Worm (Caenorhabditis elegans) whole organism, L1 larva: ENCODE data around the gene ZC239.22.
A peak's percentile ranks its signal among the peaks of the same experiment; 100 is the strongest.

ENCODE experiments used
- F16B12.6 ChIP-seq: fragments of 150-350 bp; optimal IDR thresholded peaks from 2 replicates; lab custom pipeline; 2014; ENCODE audit warnings: missing biosample characterization, missing genetic modification characterization
- Y116A8C.19 ChIP-seq: sonication (generic microtip); optimal IDR thresholded peaks from 2 replicates; lab custom pipeline; 2016; ENCODE audit warnings: missing compliant biosample characterization, missing genetic modification characterization, borderline replicate concordance
- aha-1 ChIP-seq: fragments of 150-350 bp; optimal IDR thresholded peaks from 2 replicates; lab custom pipeline; 2014; ENCODE audit warnings: missing biosample characterization, missing genetic modification characterization
- alr-1 ChIP-seq: fragments of 200-800 bp; sonication (Bioruptor generic); optimal IDR thresholded peaks from 2 replicates; lab custom pipeline; 2018; ENCODE audit warnings: borderline replicate concordance, mild to moderate bottlenecking, missing genetic modification characterization, missing compliant biosample characterization
- aly-2 ChIP-seq: fragments of 150-350 bp; optimal IDR thresholded peaks from 2 replicates; lab custom pipeline; 2014; ENCODE audit warnings: missing biosample characterization, missing genetic modification characterization
- ama-1 ChIP-seq: fragments of 150-350 bp; optimal IDR thresholded peaks from 2 replicates; lab custom pipeline; 2014
- blmp-1 ChIP-seq: fragments of 150-350 bp; optimal IDR thresholded peaks from 2 replicates; lab custom pipeline; 2014; ENCODE audit warnings: missing biosample characterization, missing genetic modification characterization
- ceh-63 ChIP-seq: fragments of 200-800 bp; sonication (Bioruptor generic); optimal IDR thresholded peaks from 2 replicates; lab custom pipeline; 2018; ENCODE audit warnings: mild to moderate bottlenecking, missing genetic modification characterization, missing compliant biosample characterization
- ceh-8 ChIP-seq: fragments of 200-800 bp; sonication (Bioruptor generic); optimal IDR thresholded peaks from 2 replicates; lab custom pipeline; 2018; ENCODE audit warnings: mild to moderate bottlenecking, missing genetic modification characterization, moderate library complexity, missing compliant biosample characterization
- ceh-88 ChIP-seq: fragments of 200-800 bp; sonication (Bioruptor generic); IDR thresholded peaks from 2 replicates; pipeline ENCODE4 v1.3.6; 2022; ENCODE audit warnings: missing genetic modification characterization, missing compliant biosample characterization
- ces-1 ChIP-seq: fragments of 150-350 bp; optimal IDR thresholded peaks from 2 replicates; lab custom pipeline; 2014; ENCODE audit warnings: missing biosample characterization, missing genetic modification reagents, missing genetic modification characterization
- dpl-1 ChIP-seq, 3 experiments: fragments of 150-350 bp in 2 of 3; sonication (generic microtip) in 1 of 3; optimal IDR thresholded peaks; 2 replicates each; lab custom pipeline; 2014 to 2017; ENCODE audit warnings: missing biosample characterization in 3 of 3, missing genetic modification characterization in 3 of 3, missing genetic modification reagents in 3 of 3
- efl-1 ChIP-seq, 4 experiments: fragments of 150-350 bp; optimal IDR thresholded peaks in 3 of 4; peaks in 1 of 4; 1 replicate in 1 of 4; 2 replicates in 3 of 4; lab custom pipeline; 2014; ENCODE audit warnings: missing biosample characterization in 2 of 4, missing genetic modification characterization in 2 of 4, missing genetic modification reagents in 2 of 4
- efl-3 ChIP-seq: fragments of 200-800 bp; sonication (Bioruptor generic); optimal IDR thresholded peaks from 2 replicates; lab custom pipeline; 2018; ENCODE audit warnings: mild to moderate bottlenecking, missing genetic modification characterization, missing compliant biosample characterization
- egl-13 ChIP-seq: sonication (generic microtip); optimal IDR thresholded peaks from 2 replicates; lab custom pipeline; 2016; ENCODE audit warnings: missing genotype, missing genetic modification reagents, missing genetic modification characterization, missing compliant biosample characterization
- egl-27 ChIP-seq, 2 experiments: fragments of 150-350 bp in 1 of 2; sonication (generic microtip); optimal IDR thresholded peaks; 3 replicates each; lab custom pipeline; 2017 to 2018; ENCODE audit warnings: missing biosample characterization in 2 of 2, missing genetic modification characterization in 2 of 2, missing genetic modification reagents in 2 of 2
- elt-2 ChIP-seq: sonication (generic microtip); optimal IDR thresholded peaks from 2 replicates; lab custom pipeline; 2016; ENCODE audit warnings: missing genetic modification characterization, mild to moderate bottlenecking, inconsistent platforms, missing compliant biosample characterization, missing genetic modification reagents
- elt-3 ChIP-seq, 6 experiments: fragments of 150-350 bp in 1 of 6; sonication (generic microtip); optimal IDR thresholded peaks; 2 replicates each; lab custom pipeline; 2017 to 2018; ENCODE audit warnings: missing biosample characterization in 6 of 6, missing genetic modification characterization in 6 of 6, inconsistent platforms in 1 of 6
- ets-5 ChIP-seq: fragments of 200-800 bp; sonication (Bioruptor generic); IDR thresholded peaks from 2 replicates; pipeline ENCODE4 v1.3.6; 2022; ENCODE audit warnings: missing genetic modification characterization, missing compliant biosample characterization
- fkh-10 ChIP-seq: sonication (generic microtip); optimal IDR thresholded peaks from 2 replicates; lab custom pipeline; 2017; ENCODE audit warnings: missing biosample characterization, missing genetic modification reagents, missing genetic modification characterization
- fkh-4 ChIP-seq: sonication (generic microtip); optimal IDR thresholded peaks from 2 replicates; lab custom pipeline; 2016; ENCODE audit warnings: missing compliant biosample characterization, missing genetic modification characterization, borderline replicate concordance
- hlh-17 ChIP-seq: fragments of 200-800 bp; sonication (Bioruptor generic); optimal IDR thresholded peaks from 2 replicates; lab custom pipeline; 2018; ENCODE audit warnings: missing genetic modification characterization, mild to moderate bottlenecking, missing compliant biosample characterization, moderate library complexity, borderline replicate concordance
- hlh-4 ChIP-seq: sonication (generic microtip); optimal IDR thresholded peaks from 2 replicates; lab custom pipeline; 2016; ENCODE audit warnings: mild to moderate bottlenecking, missing genetic modification characterization, missing compliant biosample characterization
- irx-1 ChIP-seq: sonication (generic microtip); optimal IDR thresholded peaks from 2 replicates; lab custom pipeline; 2016; ENCODE audit warnings: missing genetic modification characterization, missing compliant biosample characterization
- isw-1 ChIP-seq: fragments of 200-800 bp; sonication (Bioruptor generic); IDR thresholded peaks from 2 replicates; pipeline ENCODE4 v1.3.6; 2022; ENCODE audit warnings: missing genetic modification characterization, missing compliant biosample characterization
- jun-1 ChIP-seq: fragments of 150-350 bp; optimal IDR thresholded peaks from 2 replicates; lab custom pipeline; 2014; ENCODE audit warnings: missing biosample characterization, missing genetic modification reagents, missing genetic modification characterization
- lin-35 ChIP-seq, 2 experiments: fragments of 150-350 bp; optimal IDR thresholded peaks; 2 replicates each; lab custom pipeline; 2014; ENCODE audit warnings: missing biosample characterization in 2 of 2, missing genetic modification characterization in 2 of 2, missing genetic modification reagents in 2 of 2
- lin-39 ChIP-seq: fragments of 150-350 bp; optimal IDR thresholded peaks from 2 replicates; lab custom pipeline; 2014; ENCODE audit warnings: missing biosample characterization, missing genetic modification reagents, missing genetic modification characterization
- mep-1 ChIP-seq: fragments of 150-350 bp; optimal IDR thresholded peaks from 2 replicates; lab custom pipeline; 2014; ENCODE audit warnings: missing biosample characterization, missing genetic modification characterization
- nhr-11 ChIP-seq: fragments of 150-350 bp; optimal IDR thresholded peaks from 2 replicates; lab custom pipeline; 2014; ENCODE audit warnings: missing biosample characterization, missing genetic modification characterization
- nhr-19 ChIP-seq: fragments of 200-800 bp; sonication (Bioruptor generic); conservative IDR thresholded peaks from 2 replicates; pipeline ENCODE4 v1.3.6; 2022; ENCODE audit warnings: missing genetic modification characterization, missing compliant biosample characterization
- nhr-28 ChIP-seq: fragments of 150-350 bp; optimal IDR thresholded peaks from 2 replicates; lab custom pipeline; 2014; ENCODE audit warnings: missing biosample characterization, missing genetic modification characterization
- nhr-71 ChIP-seq: sonication (generic microtip); optimal IDR thresholded peaks from 2 replicates; lab custom pipeline; 2016; ENCODE audit warnings: mild to moderate bottlenecking, missing genetic modification characterization, moderate library complexity, missing compliant biosample characterization
- nhr-85 ChIP-seq: sonication (generic microtip); peaks from one replicate; lab custom pipeline; 2016; ENCODE audit warnings: missing genetic modification characterization, inconsistent platforms, missing compliant biosample characterization
- nhr-90 ChIP-seq: sonication (generic microtip); optimal IDR thresholded peaks from 2 replicates; lab custom pipeline; 2016; ENCODE audit warnings: mild to moderate bottlenecking, missing genetic modification characterization, missing compliant biosample characterization; ENCODE audit not compliant: poor library complexity
- pag-3 ChIP-seq: sonication (generic microtip); optimal IDR thresholded peaks from 2 replicates; lab custom pipeline; 2017; ENCODE audit warnings: missing genetic modification characterization, mild to moderate bottlenecking, missing compliant biosample characterization, antibody characterized with exemption, borderline replicate concordance; ENCODE audit not compliant: insufficient read depth
- pqm-1 ChIP-seq: sonication (generic microtip); optimal IDR thresholded peaks from 3 replicates; lab custom pipeline; 2017; ENCODE audit warnings: missing biosample characterization, missing genetic modification characterization
- rnt-1 ChIP-seq: sonication (generic microtip); optimal IDR thresholded peaks from 2 replicates; lab custom pipeline; 2016; ENCODE audit warnings: mild to moderate bottlenecking, missing genetic modification characterization, moderate library complexity, missing compliant biosample characterization
- snu-23 ChIP-seq: sonication (generic microtip); optimal IDR thresholded peaks from 2 replicates; lab custom pipeline; 2016; ENCODE audit warnings: missing genetic modification characterization, missing compliant biosample characterization
- sptf-1 ChIP-seq: fragments of 150-350 bp; optimal IDR thresholded peaks from 2 replicates; lab custom pipeline; 2014; ENCODE audit warnings: missing biosample characterization, missing genetic modification characterization
- tbx-2 ChIP-seq: sonication (generic microtip); optimal IDR thresholded peaks from 2 replicates; lab custom pipeline; 2016; ENCODE audit warnings: missing genetic modification characterization, missing compliant biosample characterization
- tlp-1 ChIP-seq: fragments of 150-350 bp; optimal IDR thresholded peaks from 2 replicates; lab custom pipeline; 2014; ENCODE audit warnings: missing biosample characterization, missing genetic modification characterization
- unc-62 ChIP-seq: fragments of 150-350 bp; optimal IDR thresholded peaks from 2 replicates; lab custom pipeline; 2014; ENCODE audit warnings: missing biosample characterization, missing genetic modification reagents, missing genetic modification characterization
- zag-1 ChIP-seq: fragments of 150-350 bp; optimal IDR thresholded peaks from 2 replicates; lab custom pipeline; 2014; ENCODE audit warnings: missing biosample characterization, missing genetic modification characterization
- zip-4 ChIP-seq: fragments of 200-800 bp; sonication (Bioruptor generic); optimal IDR thresholded peaks from 2 replicates; lab custom pipeline; 2018; ENCODE audit warnings: mild to moderate bottlenecking, missing genetic modification characterization, moderate library complexity, missing compliant biosample characterization

ZC239.22 gene

DNA sequence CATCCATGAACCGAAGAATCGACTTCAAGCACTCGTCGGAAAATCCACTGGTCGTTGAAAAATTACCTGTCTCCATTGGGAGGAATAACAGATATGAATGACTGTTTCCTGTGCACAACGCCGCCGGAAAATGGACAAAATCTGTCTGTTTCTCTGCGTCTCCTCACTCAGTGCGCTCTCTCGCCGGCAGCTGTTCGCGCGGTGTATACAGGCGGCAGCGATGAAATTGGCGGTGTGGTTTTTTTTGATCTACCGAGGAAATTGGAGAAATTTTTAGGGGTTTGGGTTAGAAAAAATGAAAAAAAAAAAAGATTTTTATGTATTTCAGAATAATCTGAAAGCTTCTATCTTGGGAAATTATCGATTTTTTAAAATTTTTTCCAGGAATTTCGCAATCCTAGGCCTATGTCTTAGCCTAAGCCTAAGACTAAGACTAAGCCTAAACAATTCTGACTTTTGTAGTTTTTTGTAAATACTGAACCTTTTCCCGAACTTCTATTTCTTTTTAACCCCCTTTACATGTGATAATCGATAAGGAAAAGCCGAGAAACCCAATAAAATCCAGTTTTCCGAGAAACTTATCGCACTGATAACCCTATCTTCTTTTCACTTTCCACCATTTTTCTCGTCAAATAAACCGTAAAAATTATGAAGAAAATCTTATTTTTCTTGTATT lies 27.6 kb upstream of the ZC239.22 start, which contains the start of the genes fbxc-50 and C17F4.2:
fbxc-50 (minus strand) TSS at position 81 of the 676 bp plus-strand sequence.
C17F4.2 (plus strand) TSS at position 626 of the 676 bp plus-strand sequence.
- TF ChIP-seq efl-1 (optimal IDR thresholded peaks at IDR 0.05; lab: Kevin White, UChicago) (no peak), efl-1 (GFP tag; optimal IDR thresholded peaks at IDR 0.05 in 1 of 2; lab: Kevin White, UChicago) (peak in 1 of 2 experiments; percentile 56), blmp-1 (tag; lab: Kevin White, UChicago) (peak; percentile 80), jun-1 (tag; lab: Kevin White, UChicago) (no peak)

DNA sequence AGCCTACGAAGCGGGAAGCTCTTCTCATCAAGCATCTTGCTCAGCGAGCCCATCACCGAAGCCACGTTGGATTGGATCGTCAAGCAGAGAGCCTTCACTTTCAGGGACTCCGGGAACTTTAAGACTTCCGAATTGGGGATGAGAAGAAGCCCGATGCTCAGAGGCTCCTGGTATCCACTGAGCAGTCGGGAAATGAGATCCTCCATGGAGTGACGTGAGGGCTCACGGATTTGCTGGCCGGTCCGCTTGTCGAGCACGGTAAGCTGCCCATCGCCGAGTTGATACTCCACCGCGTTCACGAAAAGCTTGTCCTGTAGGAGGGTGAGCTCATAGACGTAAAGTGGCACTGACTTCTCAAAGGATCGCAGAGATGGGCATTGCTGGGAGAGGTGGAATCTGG lies 26.9 kb upstream of the ZC239.22 start:
- TF ChIP-seq zip-4, result no peak
- TF ChIP-seq sptf-1, result no peak
- TF ChIP-seq ets-5 (GFP tag; lab: Robert Waterston, UW), result no peak
- no peak for TF ChIP-seq mep-1 (tag; lab: Kevin White, UChicago)
- no peak for TF ChIP-seq snu-23 (GFP tag; lab: Kevin White, UChicago)
- no peak for TF ChIP-seq dpl-1 (GFP tag; optimal IDR thresholded peaks at IDR 0.05; lab: Kevin White, UChicago)
- TF ChIP-seq ceh-63 (GFP tag; lab: Kevin White, UChicago), result no peak
- no peak for TF ChIP-seq lin-35 (GFP tag; optimal IDR thresholded peaks at IDR 0.05; lab: Kevin White, UChicago)
- TF ChIP-seq aly-2 (tag; lab: Kevin White, UChicago), result no peak
- TF ChIP-seq zag-1 (tag; lab: Kevin White, UChicago), result no peak
- no peak for TF ChIP-seq ceh-8 (GFP tag; lab: Kevin White, UChicago)
- no peak for TF ChIP-seq ces-1 (GFP tag; lab: Kevin White, UChicago)
- TF ChIP-seq pag-3 (tag; lab: Kevin White, UChicago), result no peak

DNA sequence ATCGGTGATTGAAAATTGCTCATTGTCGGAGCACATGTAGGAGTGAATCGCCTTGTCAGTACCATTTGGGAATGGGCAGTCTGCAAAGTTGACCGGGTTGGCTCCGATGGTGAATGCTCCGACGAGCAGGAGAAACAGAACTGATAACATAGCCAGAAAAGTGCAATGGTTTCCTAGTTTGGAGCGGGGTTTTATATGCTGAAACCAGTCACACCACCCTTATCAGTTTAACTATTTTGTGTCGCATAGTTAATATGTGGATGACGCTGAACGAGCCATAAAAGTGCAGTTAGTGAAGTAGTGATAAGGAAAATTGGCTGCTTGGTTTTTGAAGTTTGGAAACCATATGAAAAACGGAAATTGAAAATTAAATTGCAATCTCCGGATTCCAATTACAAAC lies 25.2 kb upstream of the ZC239.22 start, which contains the start of gene C17F4.7:
C17F4.7 (minus strand) TSS at position 180 of the 400 bp plus-strand sequence.
- TF ChIP-seq efl-3 (GFP tag; lab: Kevin White, UChicago), result no peak
- TF ChIP-seq pag-3 (tag; lab: Kevin White, UChicago), result no peak
- TF ChIP-seq mep-1 (tag; lab: Kevin White, UChicago), result no peak
- no peak for TF ChIP-seq rnt-1 (tag; lab: Kevin White, UChicago)
- peak; percentile 69 for TF ChIP-seq tlp-1 (tag; lab: Kevin White, UChicago)
- TF ChIP-seq fkh-4, result no peak
- TF ChIP-seq lin-35 (GFP tag; optimal IDR thresholded peaks at IDR 0.05; lab: Kevin White, UChicago), result peak in 1 of 2 experiments; percentile 34
- TF ChIP-seq aha-1 (tag; lab: Kevin White, UChicago), result no peak
- TF ChIP-seq irx-1 (tag; lab: Kevin White, UChicago), result no peak
- TF ChIP-seq nhr-19 (GFP tag; lab: Robert Waterston, UW), result no peak
- no peak for TF ChIP-seq nhr-28 (tag; lab: Kevin White, UChicago)
- no peak for TF ChIP-seq ama-1
- TF ChIP-seq tbx-2 (tag; lab: Kevin White, UChicago), result no peak
- no peak for TF ChIP-seq hlh-4 (tag; lab: Kevin White, UChicago)
- TF ChIP-seq Y116A8C.19 (tag; lab: Kevin White, UChicago), result no peak
- TF ChIP-seq egl-13 (tag; lab: Kevin White, UChicago), result no peak
- TF ChIP-seq fkh-10 (GFP tag; lab: Kevin White, UChicago), result no peak
- peak; percentile 98 for TF ChIP-seq elt-2 (tag; lab: Kevin White, UChicago)
- no peak for TF ChIP-seq alr-1
- no peak for TF ChIP-seq elt-3 (tag; optimal IDR thresholded peaks at IDR 0.05; lab: Kevin White, UChicago)
- TF ChIP-seq lin-39 (tag; lab: Kevin White, UChicago), result no peak
- no peak for TF ChIP-seq ceh-88 (GFP tag; lab: Robert Waterston, UW)
- no peak for TF ChIP-seq dpl-1 (GFP tag; optimal IDR thresholded peaks at IDR 0.05; lab: Kevin White, UChicago)
- no peak for TF ChIP-seq nhr-71 (tag; lab: Kevin White, UChicago)
- TF ChIP-seq isw-1 (GFP tag; lab: Robert Waterston, UW), result no peak
- peak; percentile 37 for TF ChIP-seq nhr-90 (tag; lab: Kevin White, UChicago)
- TF ChIP-seq nhr-85, result no peak
- TF ChIP-seq jun-1 (tag; lab: Kevin White, UChicago), result peak; percentile 38
- no peak for TF ChIP-seq egl-27 (tag; optimal IDR thresholded peaks at IDR 0.05; lab: Kevin White, UChicago)
- TF ChIP-seq nhr-11 (tag; lab: Kevin White, UChicago), result no peak
- no peak for TF ChIP-seq zag-1 (tag; lab: Kevin White, UChicago)
- no peak for TF ChIP-seq efl-1 (optimal IDR thresholded peaks at IDR 0.05; lab: Kevin White, UChicago)
- no peak for TF ChIP-seq efl-1 (GFP tag; optimal IDR thresholded peaks at IDR 0.05 in 1 of 2; lab: Kevin White, UChicago)
- TF ChIP-seq pqm-1 (tag; lab: Kevin White, UChicago), result peak; percentile 62
- TF ChIP-seq hlh-17 (GFP tag; lab: Kevin White, UChicago), result no peak
- TF ChIP-seq unc-62, result no peak
- no peak for TF ChIP-seq F16B12.6
- no peak for TF ChIP-seq ets-5 (GFP tag; lab: Robert Waterston, UW)
- TF ChIP-seq, all 84 proteins: peak for 6
